Worm (Caenorhabditis elegans): Measurements from ENCODE around the gene Y39A3A.4.

Gene Y39A3A.4

ce11 chrIII:2076546-2077134 lies at the start of gene Y39A3A.4:
Gene Y39A3A.4 (minus strand): TSS chrIII:2076596.
- TF ChIP-seq egl-44 (GFP tag; IDR thresholded peaks at IDR 0.05) (no peak), cebp-1 (GFP tag; IDR thresholded peaks at IDR 0.05) (peak; percentile 50; the same call in 1 of the 2 replicates), cebp-1 (tag; optimal IDR thresholded peaks at IDR 0.05) (peak; percentile 77), Y95B8A.8 (GFP tag; IDR thresholded peaks at IDR 0.05) (no peak), madf-3 (GFP tag; IDR thresholded peaks at IDR 0.05) (no peak), F57A8.1 (GFP tag; optimal IDR thresholded peaks at IDR 0.05) (no peak), ztf-22 (GFP tag; optimal IDR thresholded peaks at IDR 0.05) (no peak), ceh-91 (GFP tag; IDR thresholded peaks at IDR 0.05) (no peak)

- peak; percentile 75 for TF ChIP-seq hmg-1.2 (GFP tag; IDR thresholded peaks at IDR 0.05)
- no peak for TF ChIP-seq Y53F4B.3 (GFP tag; IDR thresholded peaks at IDR 0.05)
Measured at ce11 chrIII:2125936-2126335, 49.5 kb upstream of the Y39A3A.4 start.

- TF ChIP-seq nhr-80 (tag; optimal IDR thresholded peaks at IDR 0.05): peak; percentile 56
- TF ChIP-seq dox-1 (GFP tag; IDR thresholded peaks at IDR 0.05): no peak
- TF ChIP-seq egl-18 (GFP tag; IDR thresholded peaks at IDR 0.05): no peak
Measured at ce11 chrIII:2123673-2124187, 47.3 kb upstream of the Y39A3A.4 start, which contains the start of gene frl-1. Gene frl-1 (plus strand): TSS chrIII:2124137.

ce11 chrIII:2117541-2117940 lies 41.1 kb upstream of the Y39A3A.4 start, which contains the start of gene Y48G9A.6:
Gene Y48G9A.6 (plus strand): TSS chrIII:2117841.
- TF ChIP-seq madf-3 (GFP tag; IDR thresholded peaks at IDR 0.05): no peak
- TF ChIP-seq efl-1 (GFP tag; optimal IDR thresholded peaks at IDR 0.05): no peak
- no peak for TF ChIP-seq Y67H2A.10 (GFP tag; conservative IDR thresholded peaks at IDR 0.05)
- no peak for TF ChIP-seq hrde-1 (tag; optimal IDR thresholded peaks at IDR 0.05; ENCODE audit: borderline replicate concordance)
- TF ChIP-seq athp-1 (tag; optimal IDR thresholded peaks at IDR 0.05): no peak
- no peak for TF ChIP-seq sdz-38 (tag; optimal IDR thresholded peaks at IDR 0.05)
- no peak for TF ChIP-seq snpc-1.3 (tag; optimal IDR thresholded peaks at IDR 0.05; ENCODE audit: insufficient read depth)
- no peak for TF ChIP-seq ztf-26 (tag; optimal IDR thresholded peaks at IDR 0.05)
- no peak for TF ChIP-seq snpc-4 (GFP tag; optimal IDR thresholded peaks at IDR 0.05)
- no peak for TF ChIP-seq snpc-4 (tag; optimal IDR thresholded peaks at IDR 0.05)
- TF ChIP-seq mes-4 (tag; optimal IDR thresholded peaks at IDR 0.05): no peak
- no peak for TF ChIP-seq nhr-80 (tag; optimal IDR thresholded peaks at IDR 0.05)
- no peak for TF ChIP-seq ceh-79 (tag; optimal IDR thresholded peaks at IDR 0.05)
- no peak for TF ChIP-seq unc-130 (GFP tag; optimal IDR thresholded peaks at IDR 0.05)
- TF ChIP-seq tbx-9 (tag; optimal IDR thresholded peaks at IDR 0.05; ENCODE audit: borderline replicate concordance): no peak
- TF ChIP-seq somi-1 (GFP tag; optimal IDR thresholded peaks at IDR 0.05): no peak
- no peak for TF ChIP-seq F49E8.2 (tag; optimal IDR thresholded peaks at IDR 0.05; ENCODE audit: insufficient read depth)
- TF ChIP-seq attf-3 (GFP tag; conservative IDR thresholded peaks at IDR 0.05): no peak
- no peak for TF ChIP-seq nhr-120 (GFP tag; IDR thresholded peaks at IDR 0.05)
- no peak for TF ChIP-seq F23B12.7 (tag; optimal IDR thresholded peaks at IDR 0.05; ENCODE audit: insufficient read depth)
- no peak for TF ChIP-seq Y79H2A.3 (GFP tag; conservative IDR thresholded peaks at IDR 0.05)

- TF ChIP-seq lin-54 (GFP tag; optimal IDR thresholded peaks at IDR 0.05) (peak; percentile 36), F33H1.4 (GFP tag; IDR thresholded peaks at IDR 0.05) (peak; percentile 33), ceh-100 (GFP tag; IDR thresholded peaks at IDR 0.05) (no peak), mcd-1 (GFP tag; IDR thresholded peaks at IDR 0.05) (peak; percentile 39; the same call in 1 of the 2 replicates)
Measured at ce11 chrIII:2116797-2117196, 40.4 kb upstream of the Y39A3A.4 start, which contains the start of gene Y48G9A.11. Gene Y48G9A.11 (minus strand): TSS chrIII:2116897.

Data from whole organism, young adult.